Fruit fly (Drosophila melanogaster): ENCODE measurements around the gene CG3713.

DNA sequence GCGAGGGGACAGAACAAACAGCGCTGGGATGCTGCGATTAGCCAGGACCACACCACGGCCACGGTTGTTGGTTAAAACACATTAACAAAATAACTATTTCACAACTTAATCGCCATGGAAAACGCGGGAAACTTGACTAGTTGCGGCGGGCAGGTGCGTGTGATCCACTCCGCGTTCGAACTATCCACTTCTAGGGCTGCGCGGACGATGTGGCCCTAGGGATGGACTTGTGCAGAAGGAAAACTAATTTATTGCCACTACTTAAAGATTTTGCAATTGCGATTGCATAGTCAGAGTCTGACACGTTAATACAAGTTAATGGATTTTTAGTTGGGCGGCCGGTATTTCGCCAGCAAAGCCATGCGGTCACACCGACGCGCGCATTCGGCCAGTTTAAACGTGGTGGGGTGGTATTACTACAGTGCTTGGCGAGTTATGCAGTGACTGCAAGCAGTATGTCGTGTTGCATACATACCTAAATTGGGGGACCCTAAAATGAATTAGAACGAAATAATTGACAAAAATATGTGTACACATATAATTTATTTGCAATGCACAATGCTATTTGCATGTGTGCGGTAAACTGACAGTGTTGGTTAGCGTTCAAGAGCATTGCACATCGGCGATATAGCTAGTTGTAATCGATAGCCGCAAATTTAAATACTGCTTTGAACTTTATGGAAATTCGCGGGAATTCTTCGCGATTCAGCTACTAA lies 45.6 kb downstream of the CG3713 start, which contains the start of gene Rbf:
- no peak for TF ChIP-seq CG8478 (optimal IDR thresholded peaks at IDR 0.05)
- TF ChIP-seq CTCF (optimal IDR thresholded peaks at IDR 0.05) = no peak
